Fruit fly (Drosophila melanogaster): ENCODE results near the gene CG45045.

The CG45045 gene

dm6 chr3R:17705899-17706831, 38.8 kb downstream of the CG45045 start (continued):
- no peak for TF ChIP-seq topi (GFP tag; optimal IDR thresholded peaks at IDR 0.05)
- no peak for TF ChIP-seq Ets96B (tag; optimal IDR thresholded peaks at IDR 0.05)
- no peak for TF ChIP-seq salr (GFP tag; optimal IDR thresholded peaks at IDR 0.05)
- peak; percentile 40 for TF ChIP-seq CG16779 (tag; optimal IDR thresholded peaks at IDR 0.05)
- TF ChIP-seq cyc (GFP tag; optimal IDR thresholded peaks at IDR 0.05) = no peak
- peak; percentile 32 for TF ChIP-seq Blimp-1 (GFP tag; optimal IDR thresholded peaks at IDR 0.05)
- no peak for TF ChIP-seq CG7368 (GFP tag; optimal IDR thresholded peaks at IDR 0.05)
- peak; percentile 14 for TF ChIP-seq CG32006 (GFP tag; optimal IDR thresholded peaks at IDR 0.05)
- TF ChIP-seq Gug (GFP tag; IDR thresholded peaks at IDR 0.05) = no peak

- TF ChIP-seq CG6792 (GFP tag; optimal IDR thresholded peaks at IDR 0.05) (no peak), CG6163 (GFP tag; IDR thresholded peaks at IDR 0.05) (peak; percentile 28; the same call in 1 of the 3 replicates), OdsH (GFP tag; optimal IDR thresholded peaks at IDR 0.05) (no peak), CG8119 (GFP tag; IDR thresholded peaks at IDR 0.05) (no peak), fkh (GFP tag; optimal IDR thresholded peaks at IDR 0.05) (peak; percentile 30)
Observed at dm6 chr3R:17706971-17707406, 39.6 kb downstream of the CG45045 start.

- TF ChIP-seq CG10631 (GFP tag; optimal IDR thresholded peaks at IDR 0.05) (no peak), net (GFP tag; optimal IDR thresholded peaks at IDR 0.05) (no peak), dac (GFP tag; optimal IDR thresholded peaks at IDR 0.05) (no peak), cyc (GFP tag; optimal IDR thresholded peaks at IDR 0.05) (no peak), CG6163 (GFP tag; IDR thresholded peaks at IDR 0.05) (no peak)
Observed at dm6 chr3R:17707799-17708198, 40.4 kb downstream of the CG45045 start.

dm6 chr3R:17708778-17709476, 41.6 kb downstream of the CG45045 start:
- TF ChIP-seq Ets96B (tag; optimal IDR thresholded peaks at IDR 0.05) (peak; percentile 18), CG3032 (tag; optimal IDR thresholded peaks at IDR 0.05) (no peak), CG34406 (GFP tag; optimal IDR thresholded peaks at IDR 0.05) (no peak), fd59A (GFP tag; optimal IDR thresholded peaks at IDR 0.05) (no peak), CG1621 (tag; optimal IDR thresholded peaks at IDR 0.05) (peak; percentile 4), Eip93F (GFP tag; optimal IDR thresholded peaks at IDR 0.05) (no peak), CG16779 (tag; optimal IDR thresholded peaks at IDR 0.05) (no peak), Gug (GFP tag; IDR thresholded peaks at IDR 0.05) (peak; percentile 17; the same call in 1 of the 2 replicates), Sox14 (GFP tag; optimal IDR thresholded peaks at IDR 0.05) (peak; percentile 29), Eip78C (GFP tag) (peak; percentile 65), CG8632 (GFP tag; optimal IDR thresholded peaks at IDR 0.05) (no peak), CG11762 (GFP tag; optimal IDR thresholded peaks at IDR 0.05; ENCODE audit: insufficient read depth) (no peak), OdsH (GFP tag; optimal IDR thresholded peaks at IDR 0.05) (no peak), CG15336 (GFP tag; IDR thresholded peaks at IDR 0.05) (no peak), CG4318 (GFP tag; optimal IDR thresholded peaks at IDR 0.05) (no peak), eg (GFP tag; IDR thresholded peaks at IDR 0.05) (peak; percentile 17; the same call in 1 of the 3 replicates), CG31627 (GFP tag; optimal IDR thresholded peaks at IDR 0.05) (peak; percentile 52), pdm3 (GFP tag; optimal IDR thresholded peaks at IDR 0.05) (peak; percentile 34), svp (GFP tag) (peak; percentile 71), CG11902 (GFP tag; optimal IDR thresholded peaks at IDR 0.05) (no peak), spab (GFP tag; optimal IDR thresholded peaks at IDR 0.05) (no peak), fkh (GFP tag; optimal IDR thresholded peaks at IDR 0.05) (no peak), lz (GFP tag; optimal IDR thresholded peaks at IDR 0.05) (peak; percentile 21), Sox102F (GFP tag; optimal IDR thresholded peaks at IDR 0.05) (peak; percentile 13), CG32006 (GFP tag; optimal IDR thresholded peaks at IDR 0.05) (peak; percentile 8), Met (GFP tag; optimal IDR thresholded peaks at IDR 0.05) (peak; percentile 24), dac (GFP tag; optimal IDR thresholded peaks at IDR 0.05) (no peak), Ets21C (GFP tag; optimal IDR thresholded peaks at IDR 0.05) (peak; percentile 4), CG6808 (GFP tag; optimal IDR thresholded peaks at IDR 0.05) (no peak), ss (GFP tag; optimal IDR thresholded peaks at IDR 0.05) (no peak), CG10669 (GFP tag; optimal IDR thresholded peaks at IDR 0.05) (peak; percentile 4), salr (GFP tag; optimal IDR thresholded peaks at IDR 0.05) (peak in 1 of 2 experiments; percentile 18), topi (GFP tag; optimal IDR thresholded peaks at IDR 0.05) (peak; percentile 20)

Data from whole organism, prepupa.